Worm (Caenorhabditis elegans) whole organism, mixed stage, embryonic: ENCODE data around the gene F56B3.2.
"Not testable (repeated sequence)": the region's sequence is repeated elsewhere in the genome, so short reads cannot be mapped to it uniquely, and the experiment has no call there.

Experiments used
- bed-3 ChIP-seq: fragments of 200-800 bp; sonication (Bioruptor generic); optimal IDR thresholded peaks from 3 replicates; lab custom pipeline; 2018; ENCODE audit warnings: mild to moderate bottlenecking, missing genetic modification characterization, moderate library complexity, missing compliant biosample characterization
- blmp-1 ChIP-seq: fragments of 150-350 bp; optimal IDR thresholded peaks from 2 replicates; lab custom pipeline; 2014; ENCODE audit warnings: missing biosample characterization, missing genetic modification characterization
- ces-1 ChIP-seq: fragments of 150-350 bp; optimal IDR thresholded peaks from 2 replicates; lab custom pipeline; 2014; ENCODE audit warnings: missing biosample characterization, missing genetic modification reagents, missing genetic modification characterization
- cnd-1 ChIP-seq: fragments of 200-800 bp; sonication (Bioruptor generic); optimal IDR thresholded peaks from 2 replicates; lab custom pipeline; 2018; ENCODE audit warnings: mild to moderate bottlenecking, missing genetic modification characterization, missing compliant biosample characterization
- drap-1 ChIP-seq: fragments of 200-800 bp; sonication (Bioruptor generic); optimal IDR thresholded peaks from 3 replicates; lab custom pipeline; 2018; ENCODE audit warnings: mild to moderate bottlenecking, missing genetic modification characterization, missing compliant biosample characterization
- elt-3 ChIP-seq: fragments of 150-350 bp; optimal IDR thresholded peaks from 2 replicates; lab custom pipeline; 2014; ENCODE audit warnings: missing biosample characterization, missing genetic modification characterization
- ham-2 ChIP-seq: fragments of 200-800 bp; sonication (Bioruptor generic); optimal IDR thresholded peaks from 2 replicates; lab custom pipeline; 2018; ENCODE audit warnings: mild to moderate bottlenecking, missing genetic modification characterization, missing compliant biosample characterization
- hlh-1 ChIP-seq: fragments of 150-350 bp; optimal IDR thresholded peaks from 2 replicates; lab custom pipeline; 2014; ENCODE audit warnings: missing biosample characterization, missing genetic modification reagents, missing genetic modification characterization
- lin-32 ChIP-seq: fragments of 200-800 bp; sonication (Bioruptor generic); optimal IDR thresholded peaks from 2 replicates; lab custom pipeline; 2018; ENCODE audit warnings: mild to moderate bottlenecking, missing genetic modification characterization, missing compliant biosample characterization
- mab-5 ChIP-seq: fragments of 150-350 bp; optimal IDR thresholded peaks from 2 replicates; lab custom pipeline; 2014; ENCODE audit warnings: missing biosample characterization, missing genetic modification characterization
- mep-1 ChIP-seq: fragments of 150-350 bp; optimal IDR thresholded peaks from 2 replicates; lab custom pipeline; 2017; ENCODE audit warnings: missing biosample characterization, missing genetic modification reagents, missing genetic modification characterization, inconsistent platforms
- mls-2 ChIP-seq: sonication (generic microtip); optimal IDR thresholded peaks from 2 replicates; lab custom pipeline; 2016; ENCODE audit warnings: mild to moderate bottlenecking, missing genetic modification characterization, moderate library complexity, missing compliant biosample characterization
- nhr-12 ChIP-seq: fragments of 150-350 bp; optimal IDR thresholded peaks from 2 replicates; lab custom pipeline; 2014; ENCODE audit warnings: missing biosample characterization, missing genetic modification characterization
- nhr-2 ChIP-seq: fragments of 150-350 bp; optimal IDR thresholded peaks from 2 replicates; lab custom pipeline; 2014; ENCODE audit warnings: missing biosample characterization, missing genetic modification characterization
- nhr-237 ChIP-seq: fragments of 150-350 bp; optimal IDR thresholded peaks from 2 replicates; lab custom pipeline; 2014; ENCODE audit warnings: missing biosample characterization, missing genetic modification characterization
- nhr-76 ChIP-seq: sonication (generic microtip); optimal IDR thresholded peaks from 2 replicates; lab custom pipeline; 2017; ENCODE audit warnings: missing biosample characterization, missing genetic modification characterization
- sem-2 ChIP-seq: fragments of 200-800 bp; sonication (Bioruptor generic); optimal IDR thresholded peaks from 2 replicates; lab custom pipeline; 2018; ENCODE audit warnings: mild to moderate bottlenecking, missing genetic modification characterization, missing compliant biosample characterization
- snpc-4 ChIP-seq: fragments of 150-350 bp; optimal IDR thresholded peaks from 2 replicates; lab custom pipeline; 2014; ENCODE audit warnings: missing biosample characterization, missing genetic modification characterization
- sptf-1 ChIP-seq: sonication (generic microtip); optimal IDR thresholded peaks from 2 replicates; lab custom pipeline; 2017; ENCODE audit warnings: mild to moderate bottlenecking, missing genetic modification characterization, moderate library complexity, missing compliant biosample characterization
- tbx-8 ChIP-seq: fragments of 200-800 bp; sonication (Bioruptor generic); optimal IDR thresholded peaks from 2 replicates; lab custom pipeline; 2018; ENCODE audit warnings: mild to moderate bottlenecking, missing genetic modification characterization, moderate library complexity, missing compliant biosample characterization
- unc-120 ChIP-seq: sonication (generic microtip); optimal IDR thresholded peaks from 2 replicates; lab custom pipeline; 2017; ENCODE audit warnings: missing genetic modification characterization, missing compliant biosample characterization; ENCODE audit not compliant: poor library complexity, severe bottlenecking
- unc-39 ChIP-seq: fragments of 150-350 bp; optimal IDR thresholded peaks from 2 replicates; lab custom pipeline; 2014; ENCODE audit warnings: missing biosample characterization, missing genetic modification characterization
- unc-62 ChIP-seq: fragments of 150-350 bp; optimal IDR thresholded peaks from 2 replicates; lab custom pipeline; 2014; ENCODE audit warnings: missing biosample characterization, missing genetic modification reagents, missing genetic modification characterization
- zip-8 ChIP-seq: fragments of 150-350 bp; optimal IDR thresholded peaks from 2 replicates; lab custom pipeline; 2014; ENCODE audit warnings: missing biosample characterization, missing genetic modification characterization
- ztf-11 ChIP-seq: fragments of 150-350 bp; optimal IDR thresholded peaks from 2 replicates; lab custom pipeline; 2014; ENCODE audit warnings: missing biosample characterization, missing genetic modification characterization

F56B3.2 gene

ce11 chrIV:772931-773330 lies 4.5 kb upstream of the F56B3.2 start, which contains the start of gene mrpl-2:
Gene mrpl-2, plus strand, starts transcription at chrIV:773237.
- TF ChIP-seq nhr-76 (tag; lab: Kevin White, UChicago) (no peak), sptf-1 (tag; lab: Kevin White, UChicago) (peak; percentile 3)

ce11 chrIV:771061-771460 lies 2.7 kb upstream of the F56B3.2 start, which contains the start of gene F56B3.9:
Gene F56B3.9, plus strand, starts transcription at chrIV:771361.
- not testable (repeated sequence) for TF ChIP-seq drap-1 (GFP tag; lab: Kevin White, UChicago); zip-8 (tag; lab: Kevin White, UChicago); mab-5

- TF ChIP-seq nhr-2 (no peak), ces-1 (GFP tag; lab: Kevin White, UChicago) (no peak), bed-3 (GFP tag; lab: Kevin White, UChicago) (no peak), ztf-11 (tag; lab: Kevin White, UChicago) (no peak), hlh-1 (tag; lab: Kevin White, UChicago) (no peak), nhr-237 (no peak), lin-32 (GFP tag; lab: Kevin White, UChicago) (no peak), unc-62 (GFP tag; lab: Kevin White, UChicago) (no peak), sptf-1 (tag; lab: Kevin White, UChicago) (no peak), cnd-1 (tag; lab: Kevin White, UChicago) (no peak), blmp-1 (no peak), nhr-12 (tag; lab: Kevin White, UChicago) (no peak), nhr-76 (tag; lab: Kevin White, UChicago) (no peak), unc-39 (tag; lab: Kevin White, UChicago) (no peak), snpc-4 (tag; lab: Kevin White, UChicago) (no peak), sem-2 (GFP tag; lab: Kevin White, UChicago) (no peak), unc-120 (tag; lab: Kevin White, UChicago) (no peak), mep-1 (no peak)
Measured at ce11 chrIV:763377-764063, 4.9 kb downstream of the F56B3.2 start, which contains the start of gene col-103. Gene col-103, minus strand, starts transcription at chrIV:763678.

ce11 chrIV:762486-763376 lies 5.7 kb downstream of the F56B3.2 start:
- no peak for TF ChIP-seq sem-2 (GFP tag; lab: Kevin White, UChicago)
- no peak for TF ChIP-seq hlh-1 (tag; lab: Kevin White, UChicago)

ce11 chrIV:762016-762459 lies 6.3 kb downstream of the F56B3.2 start:
- TF ChIP-seq nhr-12 (tag; lab: Kevin White, UChicago) (no peak), tbx-8 (GFP tag; lab: Kevin White, UChicago) (no peak), elt-3 (tag; lab: Kevin White, UChicago) (no peak), ham-2 (no peak), mls-2 (no peak)

- no peak for TF ChIP-seq ces-1 (GFP tag; lab: Kevin White, UChicago)
- no peak for TF ChIP-seq mep-1
- no peak for TF ChIP-seq blmp-1
Measured at ce11 chrIV:760267-760666, 8.1 kb downstream of the F56B3.2 start, which contains the start of gene gst-40. Gene gst-40, plus strand, starts transcription at chrIV:760502.

ce11 chrIV:757548-757947 lies 10.8 kb downstream of the F56B3.2 start:
- TF ChIP-seq sptf-1 (tag; lab: Kevin White, UChicago) (no peak), nhr-12 (tag; lab: Kevin White, UChicago) (no peak)
